Worm (Caenorhabditis elegans) whole organism, mixed stage, embryonic: ENCODE results near the gene dkc-1.

Experiments
- ces-1 ChIP-seq: fragments of 150-350 bp; optimal IDR thresholded peaks from 2 replicates; lab custom pipeline; 2014; ENCODE audit warnings: missing biosample characterization, missing genetic modification reagents, missing genetic modification characterization
- unc-62 ChIP-seq: fragments of 150-350 bp; optimal IDR thresholded peaks from 2 replicates; lab custom pipeline; 2014; ENCODE audit warnings: missing biosample characterization, missing genetic modification reagents, missing genetic modification characterization

DNA sequence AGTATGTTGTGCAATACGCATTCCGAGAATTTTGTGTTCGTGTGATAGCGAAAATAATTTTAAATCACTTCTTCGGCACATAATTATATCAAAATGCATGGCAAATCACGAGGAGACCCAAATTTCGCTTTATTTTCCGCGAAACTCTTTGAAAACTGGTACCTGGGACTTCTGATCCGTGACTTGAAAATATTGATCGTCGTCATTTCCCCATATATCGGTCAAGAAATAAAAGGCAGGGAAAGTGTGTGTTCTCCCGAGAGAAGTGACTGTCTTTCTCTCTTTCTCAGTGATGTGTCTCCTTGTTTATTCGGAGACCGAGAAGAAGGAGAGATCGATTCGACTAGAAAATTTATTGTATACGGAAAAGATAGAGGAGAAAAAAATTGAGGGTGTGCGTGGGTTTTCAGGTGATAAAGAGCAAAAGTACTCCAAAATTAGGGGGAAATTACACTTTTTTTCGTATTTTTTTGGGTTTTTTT lies 37.0 kb upstream of the dkc-1 start, which contains the start of gene W09D10.5:
- TF ChIP-seq ces-1: no peak
- TF ChIP-seq unc-62: no peak
